Worm (Caenorhabditis elegans) whole organism, L1 larva: Measurements from ENCODE around the gene duxl-1.

Source experiments
- F16B12.6 ChIP-seq: fragments of 150-350 bp; optimal IDR thresholded peaks from 2 replicates; lab custom pipeline; 2014; ENCODE audit warnings: missing biosample characterization, missing genetic modification characterization
- Y116A8C.19 ChIP-seq: sonication (generic microtip); optimal IDR thresholded peaks from 2 replicates; lab custom pipeline; 2016; ENCODE audit warnings: missing compliant biosample characterization, missing genetic modification characterization, borderline replicate concordance
- ama-1 ChIP-seq: fragments of 150-350 bp; optimal IDR thresholded peaks from 2 replicates; lab custom pipeline; 2014
- ceh-82 ChIP-seq, 3 experiments: fragments of 150-350 bp in 1 of 3; sonication (generic microtip) in 2 of 3; optimal IDR thresholded peaks; 2 replicates each; lab custom pipeline; 2014 to 2017; ENCODE audit warnings: missing biosample characterization in 3 of 3, missing genetic modification characterization in 3 of 3
- ceh-88 ChIP-seq: fragments of 200-800 bp; sonication (Bioruptor generic); IDR thresholded peaks from 2 replicates; pipeline ENCODE4 v1.3.6; 2022; ENCODE audit warnings: missing genetic modification characterization, missing compliant biosample characterization
- dpl-1 ChIP-seq, 3 experiments: fragments of 150-350 bp in 2 of 3; sonication (generic microtip) in 1 of 3; optimal IDR thresholded peaks; 2 replicates each; lab custom pipeline; 2014 to 2017; ENCODE audit warnings: missing biosample characterization in 3 of 3, missing genetic modification characterization in 3 of 3, missing genetic modification reagents in 3 of 3
- efl-1 ChIP-seq, 4 experiments: fragments of 150-350 bp; optimal IDR thresholded peaks in 3 of 4; peaks in 1 of 4; 1 replicate in 1 of 4; 2 replicates in 3 of 4; lab custom pipeline; 2014; ENCODE audit warnings: missing biosample characterization in 2 of 4, missing genetic modification characterization in 2 of 4, missing genetic modification reagents in 2 of 4
- efl-3 ChIP-seq: fragments of 200-800 bp; sonication (Bioruptor generic); optimal IDR thresholded peaks from 2 replicates; lab custom pipeline; 2018; ENCODE audit warnings: mild to moderate bottlenecking, missing genetic modification characterization, missing compliant biosample characterization
- elt-2 ChIP-seq: sonication (generic microtip); optimal IDR thresholded peaks from 2 replicates; lab custom pipeline; 2016; ENCODE audit warnings: missing genetic modification characterization, mild to moderate bottlenecking, inconsistent platforms, missing compliant biosample characterization, missing genetic modification reagents
- fkh-4 ChIP-seq: sonication (generic microtip); optimal IDR thresholded peaks from 2 replicates; lab custom pipeline; 2016; ENCODE audit warnings: missing compliant biosample characterization, missing genetic modification characterization, borderline replicate concordance
- grh-1 ChIP-seq: fragments of 200-800 bp; sonication (Bioruptor generic); IDR thresholded peaks from 2 replicates; pipeline ENCODE4 v1.3.6; 2022; ENCODE audit warnings: missing genetic modification reagents, missing genetic modification characterization, missing compliant biosample characterization
- hlh-17 ChIP-seq: fragments of 200-800 bp; sonication (Bioruptor generic); optimal IDR thresholded peaks from 2 replicates; lab custom pipeline; 2018; ENCODE audit warnings: missing genetic modification characterization, mild to moderate bottlenecking, missing compliant biosample characterization, moderate library complexity, borderline replicate concordance
- irx-1 ChIP-seq: sonication (generic microtip); optimal IDR thresholded peaks from 2 replicates; lab custom pipeline; 2016; ENCODE audit warnings: missing genetic modification characterization, missing compliant biosample characterization
- lin-14 ChIP-seq: fragments of 200-800 bp; sonication (Bioruptor generic); optimal IDR thresholded peaks from 2 replicates; lab custom pipeline; 2018; ENCODE audit warnings: mild to moderate bottlenecking, missing genetic modification characterization, moderate library complexity, missing compliant biosample characterization
- lin-35 ChIP-seq, 2 experiments: fragments of 150-350 bp; optimal IDR thresholded peaks; 2 replicates each; lab custom pipeline; 2014; ENCODE audit warnings: missing biosample characterization in 2 of 2, missing genetic modification characterization in 2 of 2, missing genetic modification reagents in 2 of 2
- lin-39 ChIP-seq: fragments of 150-350 bp; optimal IDR thresholded peaks from 2 replicates; lab custom pipeline; 2014; ENCODE audit warnings: missing biosample characterization, missing genetic modification reagents, missing genetic modification characterization
- lir-3 ChIP-seq: sonication (generic microtip); optimal IDR thresholded peaks from 2 replicates; lab custom pipeline; 2016; ENCODE audit warnings: mild to moderate bottlenecking, missing genetic modification characterization, moderate library complexity, missing compliant biosample characterization; ENCODE audit not compliant: poor library complexity
- lsy-2 ChIP-seq, 2 experiments: fragments of 150-350 bp; optimal IDR thresholded peaks; 2 replicates each; lab custom pipeline; 2014; ENCODE audit warnings: missing biosample characterization in 2 of 2, missing genetic modification characterization in 2 of 2
- mab-9 ChIP-seq: fragments of 200-800 bp; sonication (Bioruptor generic); IDR thresholded peaks from 2 replicates; pipeline ENCODE4 v1.3.6; 2022; ENCODE audit warnings: missing genetic modification reagents, missing genetic modification characterization, missing compliant biosample characterization
- mdl-1 ChIP-seq, 2 experiments: fragments of 150-350 bp; optimal IDR thresholded peaks; 2 replicates each; lab custom pipeline; 2014 to 2017; ENCODE audit warnings: missing biosample characterization in 2 of 2, missing genetic modification characterization in 2 of 2, inconsistent platforms in 1 of 2
- mep-1 ChIP-seq: fragments of 150-350 bp; optimal IDR thresholded peaks from 2 replicates; lab custom pipeline; 2014; ENCODE audit warnings: missing biosample characterization, missing genetic modification characterization
- nhr-11 ChIP-seq: fragments of 150-350 bp; optimal IDR thresholded peaks from 2 replicates; lab custom pipeline; 2014; ENCODE audit warnings: missing biosample characterization, missing genetic modification characterization
- nhr-20 ChIP-seq: sonication (generic microtip); optimal IDR thresholded peaks from 2 replicates; lab custom pipeline; 2016; ENCODE audit warnings: mild to moderate bottlenecking, missing genetic modification characterization, missing compliant biosample characterization
- nhr-84 ChIP-seq: sonication (generic microtip); optimal IDR thresholded peaks from 2 replicates; lab custom pipeline; 2017; ENCODE audit warnings: missing biosample characterization, missing genetic modification characterization
- nhr-85 ChIP-seq: sonication (generic microtip); peaks from one replicate; lab custom pipeline; 2016; ENCODE audit warnings: missing genetic modification characterization, inconsistent platforms, missing compliant biosample characterization
- nhr-90 ChIP-seq: sonication (generic microtip); optimal IDR thresholded peaks from 2 replicates; lab custom pipeline; 2016; ENCODE audit warnings: mild to moderate bottlenecking, missing genetic modification characterization, missing compliant biosample characterization; ENCODE audit not compliant: poor library complexity
- pag-3 ChIP-seq: sonication (generic microtip); optimal IDR thresholded peaks from 2 replicates; lab custom pipeline; 2017; ENCODE audit warnings: missing genetic modification characterization, mild to moderate bottlenecking, missing compliant biosample characterization, antibody characterized with exemption, borderline replicate concordance; ENCODE audit not compliant: insufficient read depth
- pqm-1 ChIP-seq: sonication (generic microtip); optimal IDR thresholded peaks from 3 replicates; lab custom pipeline; 2017; ENCODE audit warnings: missing biosample characterization, missing genetic modification characterization
- rnt-1 ChIP-seq: sonication (generic microtip); optimal IDR thresholded peaks from 2 replicates; lab custom pipeline; 2016; ENCODE audit warnings: mild to moderate bottlenecking, missing genetic modification characterization, moderate library complexity, missing compliant biosample characterization
- snpc-4 ChIP-seq: fragments of 150-350 bp; optimal IDR thresholded peaks from 2 replicates; lab custom pipeline; 2014; ENCODE audit warnings: missing biosample characterization, missing genetic modification characterization
- sptf-1 ChIP-seq: fragments of 150-350 bp; optimal IDR thresholded peaks from 2 replicates; lab custom pipeline; 2014; ENCODE audit warnings: missing biosample characterization, missing genetic modification characterization
- unc-30 ChIP-seq: sonication (generic microtip); optimal IDR thresholded peaks from 2 replicates; lab custom pipeline; 2017; ENCODE audit warnings: missing biosample characterization, missing genetic modification characterization
- unc-62 ChIP-seq: fragments of 150-350 bp; optimal IDR thresholded peaks from 2 replicates; lab custom pipeline; 2014; ENCODE audit warnings: missing biosample characterization, missing genetic modification reagents, missing genetic modification characterization
- unc-86 ChIP-seq: sonication (generic microtip); optimal IDR thresholded peaks from 2 replicates; lab custom pipeline; 2016; ENCODE audit warnings: missing genetic modification characterization, missing compliant biosample characterization
- unc-98 ChIP-seq: fragments of 200-800 bp; sonication (Bioruptor generic); IDR thresholded peaks from 2 replicates; pipeline ENCODE4 v1.3.6; 2022; ENCODE audit warnings: missing genetic modification characterization, missing compliant biosample characterization
- vab-15 ChIP-seq: sonication (generic microtip); optimal IDR thresholded peaks from 2 replicates; lab custom pipeline; 2017; ENCODE audit warnings: missing genotype, mild to moderate bottlenecking, missing genetic modification characterization, missing compliant biosample characterization
- ztf-4 ChIP-seq: fragments of 150-350 bp; optimal IDR thresholded peaks from 2 replicates; lab custom pipeline; 2014; ENCODE audit warnings: missing biosample characterization, missing genetic modification characterization

The duxl-1 gene

DNA sequence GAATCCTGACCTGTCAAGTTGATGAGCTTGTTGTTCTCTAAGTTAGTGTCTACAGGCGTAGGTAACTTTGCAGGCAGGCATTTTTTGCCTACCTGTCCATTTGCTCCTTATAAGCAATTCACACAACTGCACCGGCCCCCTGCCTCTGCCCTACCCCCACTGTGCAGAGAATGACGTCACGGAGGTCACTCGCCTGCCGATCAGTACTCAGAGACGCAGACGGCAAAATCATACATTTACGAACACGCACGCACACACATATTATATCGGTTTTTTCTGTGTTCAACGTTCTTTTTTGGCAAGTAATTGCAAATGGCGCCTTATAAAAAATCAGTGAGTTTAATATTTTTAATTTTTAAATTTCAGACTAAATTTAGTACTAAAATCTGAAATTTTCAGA lies at the start of gene duxl-1:
duxl-1 (plus strand) TSS at position 184 of the 400 bp plus-strand sequence.
- TF ChIP-seq nhr-90 (tag; lab: Kevin White, UChicago) (peak; percentile 21), ztf-4 (tag; lab: Kevin White, UChicago) (no peak), efl-1 (optimal IDR thresholded peaks at IDR 0.05; lab: Kevin White, UChicago) (peak in 1 of 2 experiments; percentile 37), efl-1 (GFP tag; optimal IDR thresholded peaks at IDR 0.05 in 1 of 2; lab: Kevin White, UChicago) (peak in 1 of 2 experiments; percentile 2), snpc-4 (tag; lab: Kevin White, UChicago) (no peak), dpl-1 (GFP tag; optimal IDR thresholded peaks at IDR 0.05; lab: Kevin White, UChicago) (peak in 2 of 3 experiments; percentile 7 to 15), nhr-85 (tag; lab: Kevin White, UChicago) (peak; percentile 7), F16B12.6 (tag; lab: Kevin White, UChicago) (no peak), nhr-11 (no peak), mdl-1 (tag; optimal IDR thresholded peaks at IDR 0.05; lab: Kevin White, UChicago) (peak in 1 of 2 experiments; percentile 12), unc-30 (tag; lab: Kevin White, UChicago) (no peak), mep-1 (tag; lab: Kevin White, UChicago) (peak; percentile 18), nhr-20 (peak; percentile 13), lin-14 (GFP tag; lab: Kevin White, UChicago) (peak; percentile 63), hlh-17 (GFP tag; lab: Kevin White, UChicago) (no peak), lin-35 (GFP tag; optimal IDR thresholded peaks at IDR 0.05; lab: Kevin White, UChicago) (peak in 1 of 2 experiments; percentile 44), elt-2 (tag; lab: Kevin White, UChicago) (peak; percentile 3), lsy-2 (tag; optimal IDR thresholded peaks at IDR 0.05; lab: Kevin White, UChicago) (peak in 1 of 2 experiments; percentile 38), rnt-1 (peak; percentile 24), ceh-82 (tag; optimal IDR thresholded peaks at IDR 0.05; lab: Kevin White, UChicago) (peak in 1 of 3 experiments; percentile 9)

DNA sequence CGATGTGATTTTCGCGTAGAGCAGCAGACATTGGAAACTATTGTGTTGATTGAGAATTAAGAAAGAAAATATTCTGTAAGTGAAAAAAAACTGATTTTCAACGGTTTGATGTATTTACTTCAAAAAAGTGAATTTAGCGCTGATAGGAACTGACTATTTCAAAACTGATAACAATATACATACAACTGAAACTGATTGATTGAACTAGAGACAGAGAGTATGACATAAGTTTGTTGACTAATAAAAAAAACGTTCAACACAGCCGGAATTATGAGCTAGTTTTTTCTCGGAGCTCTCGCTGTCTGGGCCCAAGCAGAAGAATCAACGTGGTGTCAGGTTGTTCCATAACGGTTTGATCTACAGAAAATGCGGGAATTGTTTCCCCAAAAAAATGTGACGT lies 49.5 kb upstream of the duxl-1 start, which contains the start of gene fbxa-164:
fbxa-164 (minus strand) TSS at position 101 of the 400 bp plus-strand sequence.
- TF ChIP-seq nhr-84, result no peak
- TF ChIP-seq sptf-1, result no peak
- TF ChIP-seq fkh-4 (tag; lab: Kevin White, UChicago), result no peak
- no peak for TF ChIP-seq nhr-20
- no peak for TF ChIP-seq Y116A8C.19 (tag; lab: Kevin White, UChicago)
- no peak for TF ChIP-seq unc-86
- no peak for TF ChIP-seq irx-1 (tag; lab: Kevin White, UChicago)
- TF ChIP-seq nhr-90 (tag; lab: Kevin White, UChicago), result no peak
- TF ChIP-seq unc-62 (GFP tag; lab: Kevin White, UChicago), result no peak
- TF ChIP-seq lir-3, result no peak
- no peak for TF ChIP-seq pag-3 (tag; lab: Kevin White, UChicago)
- TF ChIP-seq lin-39, result no peak
- no peak for TF ChIP-seq efl-3
- TF ChIP-seq ama-1 (lab: Kevin White, UChicago), result no peak
- TF ChIP-seq mab-9, result no peak
- TF ChIP-seq grh-1 (GFP tag; lab: Robert Waterston, UW), result no peak
- no peak for TF ChIP-seq vab-15 (tag; lab: Kevin White, UChicago)
- no peak for TF ChIP-seq efl-1 (optimal IDR thresholded peaks at IDR 0.05; lab: Kevin White, UChicago)
- no peak for TF ChIP-seq efl-1 (GFP tag; optimal IDR thresholded peaks at IDR 0.05 in 1 of 2; lab: Kevin White, UChicago)
- no peak for TF ChIP-seq rnt-1

ce11 chrII:1616382-1616781 lies 47.1 kb upstream of the duxl-1 start, which contains the start of gene fbxa-165:
TSS of gene fbxa-165 (minus strand) at chrII:1616482.
- no peak for TF ChIP-seq nhr-85 (tag; lab: Kevin White, UChicago)
- no peak for TF ChIP-seq unc-98 (GFP tag; lab: Robert Waterston, UW)
- TF ChIP-seq unc-62 (GFP tag; lab: Kevin White, UChicago), result no peak
- no peak for TF ChIP-seq pqm-1 (tag; lab: Kevin White, UChicago)
- no peak for TF ChIP-seq ceh-88 (GFP tag; lab: Robert Waterston, UW)
- TF ChIP-seq Y116A8C.19 (tag; lab: Kevin White, UChicago), result no peak
